Fruit fly (Drosophila melanogaster): ENCODE measurements around the gene CG8870.

CG8870 gene

dm6 chr3R:13419979-13420378 lies 40.3 kb downstream of the CG8870 start, which contains the start of gene Ir87a:
Gene Ir87a (plus strand): TSS chr3R:13420279.
- TF ChIP-seq CG34367 (tag; optimal IDR thresholded peaks at IDR 0.05): no peak
- TF ChIP-seq CG8301 (tag; optimal IDR thresholded peaks at IDR 0.05): no peak
- TF ChIP-seq CG17806 (tag; optimal IDR thresholded peaks at IDR 0.05): no peak
- no peak for TF ChIP-seq D1 (tag; optimal IDR thresholded peaks at IDR 0.05)
- TF ChIP-seq gl (tag; optimal IDR thresholded peaks at IDR 0.05): no peak
- no peak for TF ChIP-seq Pif1A (GFP tag; optimal IDR thresholded peaks at IDR 0.05)
- no peak for TF ChIP-seq CG4496 (GFP tag; IDR thresholded peaks at IDR 0.05)
- TF ChIP-seq CG15710 (tag; optimal IDR thresholded peaks at IDR 0.05): no peak
- TF ChIP-seq Ets98B (GFP tag; IDR thresholded peaks at IDR 0.05): no peak
- no peak for TF ChIP-seq CG10348 (GFP tag; IDR thresholded peaks at IDR 0.05)
- no peak for TF ChIP-seq CG8159 (tag; optimal IDR thresholded peaks at IDR 0.05)

dm6 chr3R:13422178-13422577 lies 42.5 kb downstream of the CG8870 start:
- TF ChIP-seq CG17806 (tag; optimal IDR thresholded peaks at IDR 0.05) (no peak), gl (tag; optimal IDR thresholded peaks at IDR 0.05) (no peak), rn (GFP tag; IDR thresholded peaks at IDR 0.05) (no peak), CG8301 (tag; optimal IDR thresholded peaks at IDR 0.05) (no peak), Snoo (tag; optimal IDR thresholded peaks at IDR 0.05) (no peak), CG4496 (GFP tag; IDR thresholded peaks at IDR 0.05) (no peak), EcR (GFP tag; optimal IDR thresholded peaks at IDR 0.05) (no peak), CG15710 (tag; optimal IDR thresholded peaks at IDR 0.05) (no peak), Pif1A (GFP tag; optimal IDR thresholded peaks at IDR 0.05) (no peak), CG8159 (tag; optimal IDR thresholded peaks at IDR 0.05) (no peak), fd96Ca (GFP tag; IDR thresholded peaks at IDR 0.05) (no peak), CG10348 (GFP tag; IDR thresholded peaks at IDR 0.05) (no peak), Ets98B (GFP tag; IDR thresholded peaks at IDR 0.05) (no peak), D1 (tag; optimal IDR thresholded peaks at IDR 0.05) (no peak), CG9948 (tag; optimal IDR thresholded peaks at IDR 0.05) (no peak)

dm6 chr3R:13425470-13426033 lies 45.9 kb downstream of the CG8870 start, which contains the start of gene Act87E:
Gene Act87E (plus strand): TSS chr3R:13425983.
- TF ChIP-seq CG4496 (GFP tag; IDR thresholded peaks at IDR 0.05) (no peak), CG9948 (tag; optimal IDR thresholded peaks at IDR 0.05) (peak; percentile 59), Pif1A (GFP tag; optimal IDR thresholded peaks at IDR 0.05) (no peak), CG14655 (GFP tag; optimal IDR thresholded peaks at IDR 0.05) (peak; percentile 72), CG10348 (GFP tag; IDR thresholded peaks at IDR 0.05) (no peak), fd96Ca (GFP tag; IDR thresholded peaks at IDR 0.05) (no peak), EcR (GFP tag; optimal IDR thresholded peaks at IDR 0.05) (no peak), CG34367 (tag; optimal IDR thresholded peaks at IDR 0.05) (peak; percentile 12), rn (GFP tag; IDR thresholded peaks at IDR 0.05) (no peak), Ets98B (GFP tag; IDR thresholded peaks at IDR 0.05) (no peak), CG12605 (GFP tag; IDR thresholded peaks at IDR 0.05) (no peak), D1 (tag; optimal IDR thresholded peaks at IDR 0.05) (no peak), CG8159 (tag; optimal IDR thresholded peaks at IDR 0.05) (peak; percentile 68), CG15710 (tag; optimal IDR thresholded peaks at IDR 0.05) (peak; percentile 52), CG17806 (tag; optimal IDR thresholded peaks at IDR 0.05) (peak; percentile 12), CG13204 (GFP tag; optimal IDR thresholded peaks at IDR 0.05) (no peak), Snoo (tag; optimal IDR thresholded peaks at IDR 0.05) (no peak), gl (tag; optimal IDR thresholded peaks at IDR 0.05) (no peak), CG32121 (GFP tag; IDR thresholded peaks at IDR 0.05) (no peak), CG8301 (tag; optimal IDR thresholded peaks at IDR 0.05) (peak; percentile 66), Pif1B (GFP tag; optimal IDR thresholded peaks at IDR 0.05) (no peak)

- TF ChIP-seq CG12605 (GFP tag; IDR thresholded peaks at IDR 0.05) (peak; percentile 63), CG34367 (tag; optimal IDR thresholded peaks at IDR 0.05) (peak; percentile 61), Snoo (tag; optimal IDR thresholded peaks at IDR 0.05) (peak; percentile 35), CG4496 (GFP tag; IDR thresholded peaks at IDR 0.05) (peak; percentile 84), Ets98B (GFP tag; IDR thresholded peaks at IDR 0.05) (peak; percentile 70), CG13204 (GFP tag; optimal IDR thresholded peaks at IDR 0.05) (no peak), rn (GFP tag; IDR thresholded peaks at IDR 0.05) (0 out of 2 replicates have a peak, but pooled peaks have one; percentile 24), CG8301 (tag; optimal IDR thresholded peaks at IDR 0.05) (peak; percentile 77), CG32121 (GFP tag; IDR thresholded peaks at IDR 0.05) (peak; percentile 75), CG8159 (tag; optimal IDR thresholded peaks at IDR 0.05) (peak; percentile 66), CG10348 (GFP tag; IDR thresholded peaks at IDR 0.05) (peak; percentile 40; the same call in 1 of the 2 replicates), EcR (GFP tag; optimal IDR thresholded peaks at IDR 0.05) (no peak), Pif1B (GFP tag; optimal IDR thresholded peaks at IDR 0.05) (peak; percentile 53), D1 (tag; optimal IDR thresholded peaks at IDR 0.05) (no peak), Pif1A (GFP tag; optimal IDR thresholded peaks at IDR 0.05) (peak; percentile 71), CG15710 (tag; optimal IDR thresholded peaks at IDR 0.05) (peak; percentile 60), gl (tag; optimal IDR thresholded peaks at IDR 0.05) (no peak), CG9948 (tag; optimal IDR thresholded peaks at IDR 0.05) (peak; percentile 65), CG17806 (tag; optimal IDR thresholded peaks at IDR 0.05) (peak; percentile 75), fd96Ca (GFP tag; IDR thresholded peaks at IDR 0.05) (no peak), CG14655 (GFP tag; optimal IDR thresholded peaks at IDR 0.05) (peak; percentile 82)
Observed at dm6 chr3R:13428341-13429040, 48.8 kb downstream of the CG8870 start.
